Fruit fly (Drosophila melanogaster): Measurements from ENCODE around the gene Gyc76C.
"Not testable (repeated sequence)": the region's sequence is repeated elsewhere in the genome, so short reads cannot be mapped to it uniquely, and the experiment has no call there.

- not testable (repeated sequence) for TF ChIP-seq CG34367 (tag; optimal IDR thresholded peaks at IDR 0.05); CG10348 (GFP tag; IDR thresholded peaks at IDR 0.05); CG13204 (GFP tag; optimal IDR thresholded peaks at IDR 0.05); Ets98B (GFP tag; IDR thresholded peaks at IDR 0.05); CG17806 (tag; optimal IDR thresholded peaks at IDR 0.05); CG8301 (tag; optimal IDR thresholded peaks at IDR 0.05); CG12605 (GFP tag; IDR thresholded peaks at IDR 0.05); EcR (GFP tag; optimal IDR thresholded peaks at IDR 0.05)
Observed at dm6 chr3L:19728694-19729093, 64.7 kb downstream of the Gyc76C start, which contains the start of gene CG42529.

Measured in whole organism, pupa.